Fruit fly (Drosophila melanogaster) whole organism, embryonic: ENCODE results near the gene CG42541.

Source experiments
- CG13775 ChIP-seq: fragments of 200-800 bp; sonication (Bioruptor generic); optimal IDR thresholded peaks from 3 replicates; lab custom pipeline; 2017; ENCODE audit warnings: missing biosample characterization, mild to moderate bottlenecking, missing genetic modification characterization
- CG14441 ChIP-seq: fragments of 200-800 bp; sonication (Bioruptor generic); IDR thresholded peaks from 2 replicates; pipeline ENCODE4 v1.3.6; 2022; ENCODE audit warnings: missing biosample characterization, missing genetic modification characterization
- CG2120 ChIP-seq: fragments of 200-800 bp; sonication (Bioruptor generic); optimal IDR thresholded peaks from 3 replicates; lab custom pipeline; 2016; ENCODE audit warnings: missing biosample characterization, missing genetic modification characterization
- CG30403 ChIP-seq: fragments of 200-800 bp; sonication (Bioruptor generic); optimal IDR thresholded peaks from 3 replicates; lab custom pipeline; 2016; ENCODE audit warnings: missing biosample characterization, missing genetic modification characterization
- CG31224 ChIP-seq: fragments of 200-800 bp; sonication (Bioruptor generic); IDR thresholded peaks from 2 replicates; pipeline ENCODE4 v1.3.6; 2022; ENCODE audit warnings: missing biosample characterization, missing genetic modification characterization
- CG32532 ChIP-seq: fragments of 200-800 bp; sonication (Bioruptor generic); IDR thresholded peaks from 2 replicates; pipeline ENCODE4 v1.3.6; 2022; ENCODE audit warnings: missing biosample characterization, missing genetic modification characterization
- CG33213 ChIP-seq: fragments of 200-800 bp; sonication (Bioruptor generic); optimal IDR thresholded peaks from 3 replicates; lab custom pipeline; 2016; ENCODE audit warnings: missing biosample characterization, missing genetic modification characterization
- CG3995 ChIP-seq: fragments of 200-800 bp; sonication (Bioruptor generic); optimal IDR thresholded peaks from 3 replicates; lab custom pipeline; 2016; ENCODE audit warnings: missing biosample characterization, missing genetic modification characterization
- CG4282 ChIP-seq: fragments of 200-800 bp; sonication (Bioruptor generic); optimal IDR thresholded peaks from 2 replicates; lab custom pipeline; 2016; ENCODE audit warnings: missing biosample characterization, missing genetic modification characterization
- CG4820 ChIP-seq: fragments of 200-800 bp; sonication (Bioruptor generic); optimal IDR thresholded peaks from 3 replicates; lab custom pipeline; 2016; ENCODE audit warnings: missing biosample characterization, missing genetic modification characterization
- CG7839 ChIP-seq: fragments of 200-800 bp; sonication (Bioruptor generic); optimal IDR thresholded peaks from 3 replicates; lab custom pipeline; 2018; ENCODE audit warnings: missing biosample characterization, mild to moderate bottlenecking, missing genetic modification characterization, moderate library complexity
- CG8388 ChIP-seq: fragments of 200-800 bp; sonication (Bioruptor generic); optimal IDR thresholded peaks from 2 replicates; lab custom pipeline; 2019; ENCODE audit warnings: missing biosample characterization, mild to moderate bottlenecking, missing genetic modification characterization, moderate library complexity
- CG9932 ChIP-seq: fragments of 200-800 bp; sonication (Bioruptor generic); IDR thresholded peaks from 2 replicates; pipeline ENCODE4 v1.3.6; 2022; ENCODE audit warnings: missing biosample characterization, missing genetic modification characterization
- D19B ChIP-seq: fragments of 200-800 bp; sonication (Bioruptor generic); optimal IDR thresholded peaks from 2 replicates; lab custom pipeline; 2017; ENCODE audit warnings: missing biosample characterization, mild to moderate bottlenecking, missing genetic modification characterization
- Dip3 ChIP-seq: fragments of 200-800 bp; sonication (Bioruptor generic); optimal IDR thresholded peaks from 3 replicates; lab custom pipeline; 2016; ENCODE audit warnings: missing biosample characterization, missing genetic modification characterization
- Drgx ChIP-seq: fragments of 200-800 bp; sonication (Bioruptor generic); IDR thresholded peaks from 2 replicates; pipeline ENCODE4 v1.3.6; 2022; ENCODE audit warnings: missing biosample characterization, missing genetic modification characterization
- Eip74EF ChIP-seq, 2 experiments: fragments of 200-800 bp in 1 of 2; fragments of >200 bp in 1 of 2; sonication (Bioruptor generic) in 1 of 2; optimal IDR thresholded peaks; 2 replicates each; lab custom pipeline; 2017 to 2019; ENCODE audit warnings: missing biosample characterization in 2 of 2, missing genetic modification characterization in 2 of 2, mild to moderate bottlenecking in 1 of 2, moderate library complexity in 1 of 2
- Ets65A ChIP-seq: fragments of 200-800 bp; sonication (Bioruptor generic); peaks from one replicate; lab custom pipeline; 2016; ENCODE audit warnings: missing biosample characterization, missing genetic modification characterization
- HLH54F ChIP-seq: fragments of 200-800 bp; sonication (Bioruptor generic); optimal IDR thresholded peaks from 3 replicates; lab custom pipeline; 2016; ENCODE audit warnings: missing biosample characterization, missing genetic modification characterization
- Hsf ChIP-seq: fragments of 200-800 bp; sonication (Bioruptor generic); optimal IDR thresholded peaks from 3 replicates; lab custom pipeline; 2016; ENCODE audit warnings: missing biosample characterization, missing genetic modification characterization
- Lpt ChIP-seq: fragments of >200 bp; optimal IDR thresholded peaks from 2 replicates; lab custom pipeline; 2018; ENCODE audit warnings: missing biosample characterization, missing genetic modification characterization
- Myb ChIP-seq: fragments of 200-800 bp; sonication (Bioruptor generic); optimal IDR thresholded peaks from 2 replicates; lab custom pipeline; 2016; ENCODE audit warnings: missing biosample characterization, missing genetic modification characterization
- Pdp1 ChIP-seq, 2 experiments: fragments of 200-800 bp; sonication (Bioruptor generic); optimal IDR thresholded peaks; 3 replicates each; lab custom pipeline; 2016; ENCODE audit warnings: missing biosample characterization in 2 of 2, missing genetic modification characterization in 2 of 2, mild to moderate bottlenecking in 1 of 2, moderate library complexity in 1 of 2
- Trl ChIP-seq, 3 experiments: fragments of >200 bp in 2 of 3; fragments of 200-800 bp in 1 of 3; sonication (Bioruptor generic) in 1 of 3; optimal IDR thresholded peaks; 2 replicates in 1 of 3; 3 replicates in 2 of 3; lab custom pipeline; 2016 to 2017; ENCODE audit warnings: missing biosample characterization in 1 of 3, missing genetic modification characterization in 1 of 3
- Vsx1 ChIP-seq: fragments of 200-800 bp; sonication (Bioruptor generic); optimal IDR thresholded peaks from 2 replicates; lab custom pipeline; 2017; ENCODE audit warnings: missing biosample characterization, mild to moderate bottlenecking, missing genetic modification characterization, missing genetic modification reagents
- Xrp1 ChIP-seq: fragments of 200-800 bp; sonication (Bioruptor generic); IDR thresholded peaks from 2 replicates; pipeline ENCODE4 v1.3.6; 2022; ENCODE audit warnings: missing biosample characterization, missing genetic modification characterization
- al ChIP-seq: fragments of 200-800 bp; sonication (Bioruptor generic); IDR thresholded peaks from 2 replicates; pipeline ENCODE4 v1.3.6; 2022; ENCODE audit warnings: missing biosample characterization, missing genetic modification characterization
- crc ChIP-seq: fragments of 200-800 bp; sonication (Bioruptor generic); optimal IDR thresholded peaks from 2 replicates; lab custom pipeline; 2016; ENCODE audit warnings: missing biosample characterization, missing genetic modification characterization
- emc ChIP-seq: fragments of 200-800 bp; sonication (Bioruptor generic); optimal IDR thresholded peaks from 2 replicates; lab custom pipeline; 2016; ENCODE audit warnings: missing biosample characterization, missing genetic modification characterization
- fd3F ChIP-seq: fragments of 200-800 bp; sonication (Bioruptor generic); optimal IDR thresholded peaks from 2 replicates; lab custom pipeline; 2018; ENCODE audit warnings: missing biosample characterization, mild to moderate bottlenecking, missing genetic modification characterization, moderate library complexity
- jumu ChIP-seq: fragments of 200-800 bp; sonication (Bioruptor generic); optimal IDR thresholded peaks from 3 replicates; lab custom pipeline; 2016; ENCODE audit warnings: missing biosample characterization, missing genetic modification characterization
- kay ChIP-seq: fragments of 200-800 bp; sonication (Bioruptor generic); optimal IDR thresholded peaks from 2 replicates; lab custom pipeline; 2016; ENCODE audit warnings: missing biosample characterization, missing genetic modification characterization
- mam ChIP-seq: fragments of 200-800 bp; sonication (Bioruptor generic); optimal IDR thresholded peaks from 3 replicates; lab custom pipeline; 2016; ENCODE audit warnings: missing biosample characterization, missing genetic modification characterization
- nerfin-1 ChIP-seq: fragments of 200-800 bp; sonication (Bioruptor generic); optimal IDR thresholded peaks from 3 replicates; lab custom pipeline; 2019; ENCODE audit warnings: missing biosample characterization, mild to moderate bottlenecking, missing genetic modification characterization, moderate library complexity
- p53 ChIP-seq: fragments of 200-800 bp; sonication (Bioruptor generic); optimal IDR thresholded peaks from 2 replicates; lab custom pipeline; 2016; ENCODE audit warnings: missing biosample characterization, missing genetic modification characterization
- sc ChIP-seq, 3 experiments: fragments of >200 bp in 2 of 3; fragments of 200-800 bp in 1 of 3; sonication (Bioruptor generic) in 1 of 3; optimal IDR thresholded peaks; 2 replicates in 2 of 3; 3 replicates in 1 of 3; lab custom pipeline; 2017; ENCODE audit warnings: mild to moderate bottlenecking in 1 of 3, missing biosample characterization in 1 of 3, missing genetic modification characterization in 1 of 3, missing genetic modification reagents in 1 of 3
- shn ChIP-seq: fragments of 200-800 bp; sonication (Bioruptor generic); optimal IDR thresholded peaks from 3 replicates; lab custom pipeline; 2016; ENCODE audit warnings: missing biosample characterization, missing genetic modification characterization
- sim ChIP-seq: fragments of 200-800 bp; sonication (Bioruptor generic); IDR thresholded peaks from 2 replicates; pipeline ENCODE4 v1.3.6; 2022; ENCODE audit warnings: missing biosample characterization, missing genetic modification characterization
- slbo ChIP-seq: fragments of 200-800 bp; sonication (Bioruptor generic); IDR thresholded peaks from 2 replicates; pipeline ENCODE4 v1.3.6; 2022; ENCODE audit warnings: missing biosample characterization, missing genetic modification characterization
- tio ChIP-seq: fragments of 200-800 bp; sonication (Bioruptor generic); optimal IDR thresholded peaks from 2 replicates; lab custom pipeline; 2017; ENCODE audit warnings: missing biosample characterization, missing genetic modification characterization, inconsistent platforms
- vfl ChIP-seq: fragments of 200-800 bp; sonication (Bioruptor generic); optimal IDR thresholded peaks from 2 replicates; lab custom pipeline; 2016; ENCODE audit warnings: missing biosample characterization, missing genetic modification characterization
- zf30C ChIP-seq: fragments of 200-800 bp; sonication (Bioruptor generic); optimal IDR thresholded peaks from 3 replicates; lab custom pipeline; 2018; ENCODE audit warnings: missing biosample characterization, mild to moderate bottlenecking, missing genetic modification characterization

The CG42541 gene

dm6 chrX:3950199-3950645 lies 19.8 kb upstream of the CG42541 start (continued):
- TF ChIP-seq CG4282 (GFP tag; lab: Kevin White, UChicago) (peak; percentile 16), CG3995 (GFP tag; lab: Kevin White, UChicago) (peak; percentile 27), Vsx1 (GFP tag; lab: Kevin White, UChicago) (no peak), Pdp1 (GFP tag; optimal IDR thresholded peaks at IDR 0.05; lab: Kevin White, UChicago) (peak in 1 of 2 experiments; percentile 23), crc (peak; percentile 1), sc (optimal IDR thresholded peaks at IDR 0.05; lab: Kevin White, UChicago) (no peak), sc (GFP tag; optimal IDR thresholded peaks at IDR 0.05; lab: Kevin White, UChicago) (no peak), Eip74EF (GFP tag; optimal IDR thresholded peaks at IDR 0.05; lab: Kevin White, UChicago) (no peak), shn (GFP tag; lab: Kevin White, UChicago) (peak; percentile 40), CG7839 (tag; lab: Kevin White, UChicago) (no peak), al (peak; percentile 68), Xrp1 (GFP tag; lab: Robert Waterston, UW) (peak; percentile 14; the same call in 1 of the 2 replicates), Drgx (GFP tag; lab: Robert Waterston, UW) (peak; percentile 51; the same call in 1 of the 2 replicates), CG32532 (GFP tag; lab: Robert Waterston, UW) (peak; percentile 60; the same call in 1 of the 2 replicates), CG8388 (GFP tag; lab: Kevin White, UChicago) (no peak), CG31224 (GFP tag; lab: Robert Waterston, UW) (peak; percentile 11; the same call in 1 of the 2 replicates), sim (GFP tag; lab: Robert Waterston, UW) (no peak), vfl (peak; percentile 1), Lpt (no peak), Trl (optimal IDR thresholded peaks at IDR 0.05; lab: Kevin White, UChicago) (no peak), Trl (GFP tag; optimal IDR thresholded peaks at IDR 0.05; lab: Kevin White, UChicago) (peak; percentile 17), Myb (GFP tag; lab: Kevin White, UChicago) (peak; percentile 29), kay (GFP tag; lab: Kevin White, UChicago) (no peak), CG33213 (no peak), tio (GFP tag; lab: Kevin White, UChicago) (peak; percentile 26), CG13775 (GFP tag; lab: Kevin White, UChicago) (peak; percentile 25), emc (no peak), nerfin-1 (tag; lab: Kevin White, UChicago) (peak; percentile 21), slbo (peak; percentile 54), p53 (GFP tag; lab: Kevin White, UChicago) (no peak), CG9932 (peak; percentile 59), Hsf (GFP tag; lab: Kevin White, UChicago) (peak; percentile 24), HLH54F (peak; percentile 65), CG30403 (GFP tag; lab: Kevin White, UChicago) (peak; percentile 41), mam (GFP tag; lab: Kevin White, UChicago) (peak; percentile 64), jumu (peak; percentile 3), CG2120 (GFP tag; lab: Kevin White, UChicago) (peak; percentile 64), fd3F (GFP tag; lab: Kevin White, UChicago) (peak; percentile 42), CG14441 (0 out of 2 replicates have a peak, but pooled peaks have one; percentile 11), zf30C (GFP tag; lab: Kevin White, UChicago) (no peak), D19B (peak; percentile 14), Dip3 (GFP tag; lab: Kevin White, UChicago) (peak; percentile 36), Ets65A (GFP tag; lab: Kevin White, UChicago) (peak; percentile 62), CG4820 (no peak)
